Fruit fly (Drosophila melanogaster): ENCODE data around the gene CG18249.
A peak's percentile ranks its signal among the peaks of the same experiment; 100 is the strongest.

The CG18249 gene

DNA sequence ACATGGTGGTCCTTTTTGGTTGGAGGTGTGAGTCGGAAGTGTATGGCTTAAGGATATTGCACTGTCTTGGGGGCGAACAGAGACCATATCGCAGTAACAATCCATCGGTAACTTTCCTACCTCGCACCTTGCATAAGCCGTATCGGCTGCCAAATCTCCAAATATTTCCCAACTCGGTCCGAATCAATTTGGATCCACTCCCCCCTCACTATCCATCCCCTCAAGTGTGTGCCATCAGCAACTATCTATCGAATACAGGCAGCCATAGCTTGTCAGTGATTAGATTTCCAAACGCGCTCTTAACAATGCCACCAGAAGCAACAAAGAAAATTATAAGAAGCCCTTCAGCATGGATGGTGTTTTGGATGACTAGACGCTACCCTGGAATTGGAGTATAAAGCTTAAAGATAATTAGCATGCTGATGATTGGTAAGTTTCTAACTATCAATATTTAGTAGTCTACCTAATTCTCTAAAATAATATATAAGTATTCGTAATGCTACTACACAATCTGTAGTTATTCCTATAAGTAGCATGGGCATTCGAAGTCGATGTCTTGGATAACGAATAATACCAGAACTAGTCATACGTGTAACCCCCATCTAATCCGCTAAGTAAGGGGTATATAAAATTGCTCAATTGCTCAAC, 13.2 kb upstream of the CG18249 start (continued):
- TF ChIP-seq Dll (GFP tag; IDR thresholded peaks at IDR 0.05; ENCODE audit: partially characterized antibody) = no peak
- TF ChIP-seq her (GFP tag; optimal IDR thresholded peaks at IDR 0.05) = no peak
- TF ChIP-seq zfh1 (GFP tag; IDR thresholded peaks at IDR 0.05) = 0 out of 3 replicates have a peak, but pooled peaks have one; percentile 16
- peak; percentile 47 for TF ChIP-seq bcd (GFP tag; optimal IDR thresholded peaks at IDR 0.05)
- peak; percentile 18 for TF ChIP-seq CG12219 (GFP tag; optimal IDR thresholded peaks at IDR 0.05)
- no peak for TF ChIP-seq salm (tag; optimal IDR thresholded peaks at IDR 0.05)
- TF ChIP-seq tup (GFP tag; optimal IDR thresholded peaks at IDR 0.05) = no peak
- TF ChIP-seq Stat92E (GFP tag; optimal IDR thresholded peaks at IDR 0.05) = no peak
- TF ChIP-seq CG15601 (tag; optimal IDR thresholded peaks at IDR 0.05) = peak; percentile 60
- TF ChIP-seq CG34422 (GFP tag; IDR thresholded peaks at IDR 0.05) = 0 out of 3 replicates have a peak, but pooled peaks have one; percentile 50
- no peak for TF ChIP-seq cato (GFP tag; optimal IDR thresholded peaks at IDR 0.05; ENCODE audit: borderline replicate concordance)
- TF ChIP-seq CG3847 (GFP tag; IDR thresholded peaks at IDR 0.05) = peak; percentile 55
- TF ChIP-seq tap (tag; optimal IDR thresholded peaks at IDR 0.05) = peak; percentile 57
- peak; percentile 100 for TF ChIP-seq grn (GFP tag; optimal IDR thresholded peaks at IDR 0.05)
- TF ChIP-seq Asciz (GFP tag; optimal IDR thresholded peaks at IDR 0.05) = peak; percentile 46
- peak; percentile 29 for TF ChIP-seq nerfin-1 (tag; optimal IDR thresholded peaks at IDR 0.05)
- TF ChIP-seq Lim3 (GFP tag; IDR thresholded peaks at IDR 0.05) = peak; percentile 71; the same call in 1 of the 2 replicates
- TF ChIP-seq CG3281 (GFP tag; optimal IDR thresholded peaks at IDR 0.05) = peak; percentile 62
- TF ChIP-seq Dad (GFP tag; optimal IDR thresholded peaks at IDR 0.05) = no peak
- TF ChIP-seq CG12299 (tag; optimal IDR thresholded peaks at IDR 0.05) = no peak
- peak; percentile 63 for TF ChIP-seq CG10979 (tag; optimal IDR thresholded peaks at IDR 0.05)
- TF ChIP-seq CG30403 (GFP tag; optimal IDR thresholded peaks at IDR 0.05) = peak; percentile 59
- TF ChIP-seq CG3065 (GFP tag; optimal IDR thresholded peaks at IDR 0.05) = no peak
- peak; percentile 38 for TF ChIP-seq zfh2 (GFP tag; optimal IDR thresholded peaks at IDR 0.05)
- peak; percentile 71 for TF ChIP-seq crol (GFP tag; IDR thresholded peaks at IDR 0.05)
- peak; percentile 45 for TF ChIP-seq CG8388 (GFP tag; optimal IDR thresholded peaks at IDR 0.05)
- TF ChIP-seq Oaz (GFP tag; IDR thresholded peaks at IDR 0.05) = no peak
- peak; percentile 15 for TF ChIP-seq CG3838 (GFP tag; optimal IDR thresholded peaks at IDR 0.05)
- no peak for TF ChIP-seq CG16863 (GFP tag; optimal IDR thresholded peaks at IDR 0.05)
- TF ChIP-seq CG1529 (GFP tag; optimal IDR thresholded peaks at IDR 0.05) = peak; percentile 37
- TF ChIP-seq Aef1 (GFP tag; IDR thresholded peaks at IDR 0.05) = peak; percentile 49
- TF ChIP-seq Sin3A (optimal IDR thresholded peaks at IDR 0.05) = no peak
- TF ChIP-seq Usf (GFP tag; optimal IDR thresholded peaks at IDR 0.05) = peak; percentile 31
- TF ChIP-seq CG2120 (GFP tag; optimal IDR thresholded peaks at IDR 0.05) = peak; percentile 78
- no peak for TF ChIP-seq eyg (GFP tag; optimal IDR thresholded peaks at IDR 0.05)
- no peak for TF ChIP-seq pzg (GFP tag; optimal IDR thresholded peaks at IDR 0.05)
- no peak for TF ChIP-seq Bdp1 (GFP tag; optimal IDR thresholded peaks at IDR 0.05)
- peak; percentile 20; the same call in 1 of the 2 replicates for TF ChIP-seq ttk (GFP tag; IDR thresholded peaks at IDR 0.05)
- TF ChIP-seq shn (GFP tag; optimal IDR thresholded peaks at IDR 0.05) = no peak
- no peak for TF ChIP-seq sr (GFP tag; IDR thresholded peaks at IDR 0.05)
- 0 out of 3 replicates have a peak, but pooled peaks have one; percentile 18 for TF ChIP-seq H15 (GFP tag; IDR thresholded peaks at IDR 0.05)
- TF ChIP-seq Dfd (GFP tag; optimal IDR thresholded peaks at IDR 0.05) = no peak
- TF ChIP-seq CG1832 (GFP tag; optimal IDR thresholded peaks at IDR 0.05) = no peak
- no peak for TF ChIP-seq gfzf (GFP tag; optimal IDR thresholded peaks at IDR 0.05)
- TF ChIP-seq CG12744 (GFP tag; optimal IDR thresholded peaks at IDR 0.05) = peak; percentile 25
- TF ChIP-seq fd3F (GFP tag; optimal IDR thresholded peaks at IDR 0.05) = peak; percentile 45
- peak; percentile 65 for TF ChIP-seq CG11695 (GFP tag; IDR thresholded peaks at IDR 0.05)
- TF ChIP-seq dm (GFP tag; optimal IDR thresholded peaks at IDR 0.05) = no peak
- TF ChIP-seq insv (GFP tag; optimal IDR thresholded peaks at IDR 0.05) = no peak
- peak; percentile 72 for TF ChIP-seq CG2712 (tag; optimal IDR thresholded peaks at IDR 0.05)
- TF ChIP-seq Rfx (GFP tag; IDR thresholded peaks at IDR 0.05) = peak; percentile 56
